Fruit fly (Drosophila melanogaster): Measurements from ENCODE around the gene ERp44.

- TF ChIP-seq toe (GFP tag; optimal IDR thresholded peaks at IDR 0.05) (no peak), CG11617 (GFP tag; optimal IDR thresholded peaks at IDR 0.05) (no peak), cnc (optimal IDR thresholded peaks at IDR 0.05) (no peak), cic (GFP tag; optimal IDR thresholded peaks at IDR 0.05) (no peak), CG33017 (tag; optimal IDR thresholded peaks at IDR 0.05) (no peak), CG1620 (GFP tag; optimal IDR thresholded peaks at IDR 0.05) (no peak), kay (GFP tag; ENCODE audit: borderline replicate concordance) (no peak)
Measured at dm6 chrX:16321037-16321436, 23.5 kb upstream of the ERp44 start.

Data from whole organism, adult.